Fruit fly (Drosophila melanogaster): ENCODE data around the gene CG32104.

DNA sequence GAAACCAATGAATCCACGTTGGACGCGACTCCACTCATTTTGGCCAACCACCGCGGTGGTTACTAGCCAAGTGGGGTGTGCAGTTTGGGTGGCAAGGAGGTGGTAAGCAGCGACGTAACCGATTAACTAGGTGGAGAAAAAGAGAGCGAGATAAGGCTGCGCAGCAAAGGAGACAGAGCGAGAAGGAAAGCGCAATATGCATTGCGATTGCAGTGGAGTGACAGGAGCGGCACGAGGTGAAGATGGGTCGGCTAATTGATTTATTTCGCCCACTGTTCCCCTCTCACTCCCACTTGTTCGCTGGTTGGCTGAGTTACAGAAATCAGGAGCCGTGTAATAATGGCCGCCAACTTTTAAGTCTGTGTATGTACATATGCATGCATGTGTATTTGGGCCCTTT lies 34.6 kb upstream of the CG32104 start:
- TF ChIP-seq EcR (GFP tag; optimal IDR thresholded peaks at IDR 0.05): no peak
- TF ChIP-seq psq (optimal IDR thresholded peaks at IDR 0.05): no peak
- TF ChIP-seq CG8478 (optimal IDR thresholded peaks at IDR 0.05): peak; percentile 81

All from whole organism.